Worm (Caenorhabditis elegans): Measurements from ENCODE around the gene C42C1.19.

DNA sequence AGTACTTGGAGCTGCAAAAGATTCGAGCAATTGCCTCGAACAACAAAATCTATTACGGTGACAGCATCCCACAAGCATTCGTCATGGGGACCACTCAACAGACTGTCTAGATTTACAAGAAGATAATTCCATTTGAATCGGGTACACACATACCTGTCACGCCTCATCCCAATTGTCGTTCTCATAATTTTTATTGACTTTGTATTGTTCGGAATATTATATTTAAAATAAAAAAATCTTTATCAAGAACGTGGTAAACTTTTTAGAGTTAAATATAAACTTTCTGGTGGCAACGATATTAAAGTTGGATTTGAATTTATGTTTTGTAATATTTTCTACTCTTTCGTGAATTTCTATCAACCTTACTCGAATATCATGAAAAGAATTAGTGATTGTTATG lies 6.6 kb downstream of the C42C1.19 start, which contains the start of gene C42C1.9:
- no peak for TF ChIP-seq nhr-237 (tag; optimal IDR thresholded peaks at IDR 0.05)
- TF ChIP-seq mbf-1 (tag; optimal IDR thresholded peaks at IDR 0.05) = no peak
- TF ChIP-seq elt-3 (tag; optimal IDR thresholded peaks at IDR 0.05) = no peak
- no peak for TF ChIP-seq skn-1 (tag; optimal IDR thresholded peaks at IDR 0.05)
- no peak for TF ChIP-seq ama-1 (optimal IDR thresholded peaks at IDR 0.05)
- no peak for TF ChIP-seq nhr-11 (tag; optimal IDR thresholded peaks at IDR 0.05)
- TF ChIP-seq unc-39 (tag; optimal IDR thresholded peaks at IDR 0.05) = no peak
- no peak for TF ChIP-seq ztf-11 (tag; optimal IDR thresholded peaks at IDR 0.05)
- TF ChIP-seq zag-1 (tag; optimal IDR thresholded peaks at IDR 0.05) = no peak
- no peak for TF ChIP-seq ZK546.5 (tag; optimal IDR thresholded peaks at IDR 0.05)

All from whole organism, L2 larva.